Fruit fly (Drosophila melanogaster): ENCODE measurements around the gene CG34263.

CG34263 gene

DNA sequence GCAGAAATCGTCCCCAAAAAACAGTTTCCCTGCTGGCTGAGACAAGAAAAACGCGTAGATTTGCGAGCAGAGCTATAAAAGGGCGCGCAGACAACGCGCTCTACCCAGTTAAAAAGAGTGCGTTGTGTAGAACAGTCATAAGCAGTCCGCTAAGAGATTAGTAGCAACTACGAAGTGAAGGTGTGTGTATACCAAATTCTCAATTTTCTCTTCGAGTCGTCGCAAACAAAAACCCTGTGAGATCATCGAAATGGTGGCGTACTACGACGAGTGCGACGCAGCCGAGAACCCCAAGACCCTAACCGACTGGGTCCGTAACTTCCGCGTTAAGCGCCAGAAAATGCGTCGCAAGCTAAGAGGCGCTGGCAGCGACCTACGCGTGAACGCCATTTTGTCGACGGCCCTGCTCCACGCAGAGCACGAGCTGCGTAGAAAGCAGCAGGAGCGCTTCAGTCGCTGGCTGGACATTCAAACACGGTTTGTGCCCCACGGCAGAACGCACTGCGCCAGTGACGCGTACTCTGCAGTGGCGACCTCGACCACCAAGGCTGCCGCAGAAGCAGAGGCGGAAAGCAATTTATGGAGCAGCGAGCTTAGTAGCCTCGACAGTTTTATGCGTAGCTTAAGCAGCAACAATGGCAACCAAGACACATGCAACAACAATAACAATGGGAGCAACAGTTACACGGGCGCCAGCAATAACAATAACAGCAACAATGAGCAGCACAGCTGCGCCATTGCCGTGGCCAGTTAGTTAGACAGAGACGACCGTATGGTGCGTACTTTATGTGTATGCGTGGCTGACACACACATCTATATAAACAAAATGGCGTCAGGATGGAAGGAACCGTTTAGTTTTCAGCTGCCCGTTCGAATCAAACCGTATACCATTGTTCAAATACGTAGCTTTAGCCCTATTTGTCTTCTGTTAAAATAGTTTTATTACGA, 41.4 kb downstream of the CG34263 start (continued):
- TF ChIP-seq Antp (GFP tag; optimal IDR thresholded peaks at IDR 0.05): peak; percentile 38
- TF ChIP-seq MBD-R2 (GFP tag; IDR thresholded peaks at IDR 0.05): no peak
- TF ChIP-seq Doc3 (GFP tag; IDR thresholded peaks at IDR 0.05; ENCODE audit: partially characterized antibody): no peak
- TF ChIP-seq CG34224 (GFP tag; IDR thresholded peaks at IDR 0.05; ENCODE audit: partially characterized antibody): no peak
- no peak for TF ChIP-seq CG10979 (tag; optimal IDR thresholded peaks at IDR 0.05)
- TF ChIP-seq sisA (GFP tag; IDR thresholded peaks at IDR 0.05): no peak
- no peak for TF ChIP-seq CG9876 (GFP tag; optimal IDR thresholded peaks at IDR 0.05)
- no peak for TF ChIP-seq Nf-YB (GFP tag; optimal IDR thresholded peaks at IDR 0.05)
- no peak for TF ChIP-seq Camta (GFP tag; optimal IDR thresholded peaks at IDR 0.05)
- 0 out of 2 replicates have a peak, but pooled peaks have one; percentile 21 for TF ChIP-seq CG6272 (GFP tag; IDR thresholded peaks at IDR 0.05)
- TF ChIP-seq Sry-δ (GFP tag; optimal IDR thresholded peaks at IDR 0.05): no peak
- TF ChIP-seq Dip2 (GFP tag; IDR thresholded peaks at IDR 0.05): no peak
- TF ChIP-seq CG13775 (GFP tag; optimal IDR thresholded peaks at IDR 0.05): peak; percentile 29
- TF ChIP-seq CG33213 (GFP tag; optimal IDR thresholded peaks at IDR 0.05): peak; percentile 2
- TF ChIP-seq sens (GFP tag): peak; percentile 75
- TF ChIP-seq HLH4C (GFP tag; IDR thresholded peaks at IDR 0.05; ENCODE audit: partially characterized antibody): peak; percentile 43; the same call in 1 of the 3 replicates
- no peak for TF ChIP-seq CG33557 (GFP tag; optimal IDR thresholded peaks at IDR 0.05)
- no peak for TF ChIP-seq grn (GFP tag; optimal IDR thresholded peaks at IDR 0.05)
- TF ChIP-seq prd (optimal IDR thresholded peaks at IDR 0.05): no peak
- no peak for TF ChIP-seq prd (GFP tag; IDR thresholded peaks at IDR 0.05)
- TF ChIP-seq CG8478 (optimal IDR thresholded peaks at IDR 0.05): peak; percentile 86
- TF ChIP-seq CG15073 (GFP tag; optimal IDR thresholded peaks at IDR 0.05): no peak
- TF ChIP-seq CG10366 (GFP tag; IDR thresholded peaks at IDR 0.05): no peak
- peak; percentile 10 for TF ChIP-seq caup (GFP tag; optimal IDR thresholded peaks at IDR 0.05; ENCODE audit: severe bottlenecking)
- TF ChIP-seq Bteb2 (GFP tag; optimal IDR thresholded peaks at IDR 0.05): no peak
- TF ChIP-seq bsh (GFP tag; optimal IDR thresholded peaks at IDR 0.05): no peak
- TF ChIP-seq gfzf (GFP tag; optimal IDR thresholded peaks at IDR 0.05): no peak
- TF ChIP-seq Kr (GFP tag; optimal IDR thresholded peaks at IDR 0.05): no peak
- peak; percentile 36; the same call in 1 of the 2 replicates for TF ChIP-seq CG31224 (GFP tag; IDR thresholded peaks at IDR 0.05)
- TF ChIP-seq al (GFP tag; IDR thresholded peaks at IDR 0.05): no peak
- peak; percentile 44 for TF ChIP-seq sug (tag; optimal IDR thresholded peaks at IDR 0.05)
- no peak for TF ChIP-seq D19B (GFP tag; optimal IDR thresholded peaks at IDR 0.05)
- TF ChIP-seq unc-4 (GFP tag; IDR thresholded peaks at IDR 0.05; ENCODE audit: partially characterized antibody): no peak
- TF ChIP-seq CG16863 (GFP tag; optimal IDR thresholded peaks at IDR 0.05): no peak
- TF ChIP-seq klu (GFP tag; IDR thresholded peaks at IDR 0.05): no peak
- no peak for TF ChIP-seq Fer2 (tag; optimal IDR thresholded peaks at IDR 0.05)
- no peak for TF ChIP-seq ATbp (GFP tag; optimal IDR thresholded peaks at IDR 0.05)
- TF ChIP-seq Rfx (GFP tag; IDR thresholded peaks at IDR 0.05): peak; percentile 41
- TF ChIP-seq dm (GFP tag; optimal IDR thresholded peaks at IDR 0.05): no peak
- TF ChIP-seq crc (GFP tag; optimal IDR thresholded peaks at IDR 0.05): no peak
- TF ChIP-seq CG3838 (GFP tag; optimal IDR thresholded peaks at IDR 0.05): peak; percentile 47
- TF ChIP-seq vvl (GFP tag; IDR thresholded peaks at IDR 0.05): peak; percentile 39
- TF ChIP-seq zfh2 (GFP tag; optimal IDR thresholded peaks at IDR 0.05): no peak
- TF ChIP-seq toy (GFP tag; IDR thresholded peaks at IDR 0.05): no peak
- TF ChIP-seq cwo (GFP tag; optimal IDR thresholded peaks at IDR 0.05): no peak
- no peak for TF ChIP-seq CG9609 (GFP tag; optimal IDR thresholded peaks at IDR 0.05)
- TF ChIP-seq CG4820 (GFP tag; optimal IDR thresholded peaks at IDR 0.05): no peak
- no peak for TF ChIP-seq Lpt (GFP tag; optimal IDR thresholded peaks at IDR 0.05)
- no peak for TF ChIP-seq CG17802 (tag; optimal IDR thresholded peaks at IDR 0.05)
- 0 out of 3 replicates have a peak, but pooled peaks have one; percentile 11 for TF ChIP-seq CG3726 (GFP tag; IDR thresholded peaks at IDR 0.05)

Data from whole organism, embryonic.